Fruit fly (Drosophila melanogaster) whole organism, embryonic: ENCODE data around the gene CAH16.

Source experiments
- Asciz ChIP-seq: fragments of 200-800 bp; sonication (Bioruptor generic); optimal IDR thresholded peaks from 2 replicates; lab custom pipeline; 2017; ENCODE audit warnings: missing biosample characterization, mild to moderate bottlenecking, missing genetic modification characterization, missing genetic modification reagents
- CG10209 ChIP-seq: fragments of 200-800 bp; sonication (Bioruptor generic); optimal IDR thresholded peaks from 3 replicates; lab custom pipeline; 2017; ENCODE audit warnings: missing biosample characterization, mild to moderate bottlenecking, missing genetic modification characterization, missing genetic modification reagents
- CG1024 ChIP-seq: fragments of 200-800 bp; sonication (Bioruptor generic); IDR thresholded peaks from 2 replicates; pipeline ENCODE4 v1.3.6; 2022; ENCODE audit warnings: missing biosample characterization, missing genetic modification characterization
- CG10431 ChIP-seq: fragments of 200-800 bp; sonication (Bioruptor generic); optimal IDR thresholded peaks from 3 replicates; lab custom pipeline; 2018; ENCODE audit warnings: missing biosample characterization, mild to moderate bottlenecking, missing genetic modification characterization
- CG11504 ChIP-seq: fragments of 200-800 bp; sonication (Bioruptor generic); optimal IDR thresholded peaks from 3 replicates; lab custom pipeline; 2019; ENCODE audit warnings: missing biosample characterization, mild to moderate bottlenecking, missing genetic modification characterization, moderate library complexity
- CG2678 ChIP-seq: fragments of 200-800 bp; sonication (Bioruptor generic); optimal IDR thresholded peaks from 3 replicates; lab custom pipeline; 2019; ENCODE audit warnings: missing biosample characterization, mild to moderate bottlenecking, missing genetic modification characterization, moderate library complexity
- CG3065 ChIP-seq: fragments of 200-800 bp; sonication (Bioruptor generic); optimal IDR thresholded peaks from 2 replicates; lab custom pipeline; 2016; ENCODE audit warnings: missing biosample characterization, missing genetic modification characterization
- CG31224 ChIP-seq: fragments of 200-800 bp; sonication (Bioruptor generic); IDR thresholded peaks from 2 replicates; pipeline ENCODE4 v1.3.6; 2022; ENCODE audit warnings: missing biosample characterization, missing genetic modification characterization
- CG31365 ChIP-seq: fragments of 200-800 bp; sonication (Bioruptor generic); optimal IDR thresholded peaks from 2 replicates; lab custom pipeline; 2018; ENCODE audit warnings: missing biosample characterization, mild to moderate bottlenecking, missing genetic modification characterization
- CG33213 ChIP-seq: fragments of 200-800 bp; sonication (Bioruptor generic); optimal IDR thresholded peaks from 3 replicates; lab custom pipeline; 2016; ENCODE audit warnings: missing biosample characterization, missing genetic modification characterization
- CG3726 ChIP-seq: fragments of 200-800 bp; sonication (Bioruptor generic); IDR thresholded peaks from 3 replicates; pipeline ENCODE4, ENCODE4 v1.3.6; 2022; ENCODE audit warnings: missing biosample characterization, missing genetic modification characterization
- CG3995 ChIP-seq: fragments of 200-800 bp; sonication (Bioruptor generic); optimal IDR thresholded peaks from 3 replicates; lab custom pipeline; 2016; ENCODE audit warnings: missing biosample characterization, missing genetic modification characterization
- CG42726 ChIP-seq: fragments of 200-800 bp; sonication (Bioruptor generic); IDR thresholded peaks from 2 replicates; pipeline ENCODE4 v1.3.6; 2022; ENCODE audit warnings: missing biosample characterization, missing genetic modification characterization; ENCODE audit not compliant: partially characterized antibody
- CG5245 ChIP-seq: fragments of 200-800 bp; sonication (Bioruptor generic); optimal IDR thresholded peaks from 3 replicates; lab custom pipeline; 2016; ENCODE audit warnings: missing biosample characterization, missing genetic modification characterization
- CG6254 ChIP-seq: fragments of 200-800 bp; sonication (Bioruptor generic); optimal IDR thresholded peaks from 3 replicates; lab custom pipeline; 2017; ENCODE audit warnings: mild to moderate bottlenecking, missing biosample characterization, missing genetic modification reagents, missing genetic modification characterization
- CG6689 ChIP-seq: fragments of 200-800 bp; sonication (Bioruptor generic); IDR thresholded peaks from 2 replicates; pipeline ENCODE4 v1.3.6; 2022; ENCODE audit warnings: missing biosample characterization, missing genetic modification characterization
- CG8290 ChIP-seq, 3 experiments: fragments of 200-800 bp; sonication (Bioruptor generic); optimal IDR thresholded peaks; 2 replicates each; lab custom pipeline; 2016 to 2019; ENCODE audit warnings: missing biosample characterization in 3 of 3, missing genetic modification characterization in 3 of 3, mild to moderate bottlenecking in 2 of 3, moderate library complexity in 1 of 3
- CG8359 ChIP-seq: fragments of 200-800 bp; sonication (Bioruptor generic); optimal IDR thresholded peaks from 2 replicates; lab custom pipeline; 2017; ENCODE audit warnings: missing biosample characterization, mild to moderate bottlenecking, missing genetic modification characterization, borderline replicate concordance
- CG9727 ChIP-seq: fragments of 200-800 bp; sonication (Bioruptor generic); optimal IDR thresholded peaks from 3 replicates; lab custom pipeline; 2017; ENCODE audit warnings: missing biosample characterization, mild to moderate bottlenecking, missing genetic modification characterization
- CG9797 ChIP-seq: fragments of 200-800 bp; sonication (Bioruptor generic); optimal IDR thresholded peaks from 3 replicates; lab custom pipeline; 2018; ENCODE audit warnings: missing biosample characterization, mild to moderate bottlenecking, missing genetic modification characterization
- CG9817 ChIP-seq: fragments of 200-800 bp; sonication (Bioruptor generic); optimal IDR thresholded peaks from 2 replicates; lab custom pipeline; 2018; ENCODE audit warnings: missing biosample characterization, mild to moderate bottlenecking, missing genetic modification characterization, moderate library complexity
- Chrac-16 ChIP-seq: fragments of 200-800 bp; sonication (Bioruptor generic); optimal IDR thresholded peaks from 3 replicates; lab custom pipeline; 2016; ENCODE audit warnings: missing biosample characterization, missing genetic modification characterization
- Deaf1 ChIP-seq: fragments of 200-800 bp; optimal IDR thresholded peaks from 3 replicates; lab custom pipeline; 2019; ENCODE audit warnings: missing biosample characterization, mild to moderate bottlenecking, missing genetic modification characterization, moderate library complexity
- Hr3 ChIP-seq: fragments of 200-800 bp; sonication (Bioruptor generic); optimal IDR thresholded peaks from 3 replicates; lab custom pipeline; 2016; ENCODE audit warnings: missing biosample characterization, missing genetic modification characterization
- NFAT ChIP-seq: fragments of 200-800 bp; sonication (Bioruptor generic); IDR thresholded peaks from 2 replicates; pipeline ENCODE4 v1.3.6; 2022; ENCODE audit warnings: missing biosample characterization, missing genetic modification characterization
- Oli ChIP-seq: fragments of 200-800 bp; sonication (Bioruptor generic); optimal IDR thresholded peaks from 2 replicates; lab custom pipeline; 2018; ENCODE audit warnings: missing biosample characterization, mild to moderate bottlenecking, missing genetic modification characterization, moderate library complexity
- PHDP ChIP-seq: fragments of 200-800 bp; sonication (Bioruptor generic); optimal IDR thresholded peaks from 3 replicates; lab custom pipeline; 2018; ENCODE audit warnings: missing biosample characterization, mild to moderate bottlenecking, missing genetic modification characterization, moderate library complexity
- Pdp1 ChIP-seq, 2 experiments: fragments of 200-800 bp; sonication (Bioruptor generic); optimal IDR thresholded peaks; 3 replicates each; lab custom pipeline; 2016; ENCODE audit warnings: missing biosample characterization in 2 of 2, missing genetic modification characterization in 2 of 2, mild to moderate bottlenecking in 1 of 2, moderate library complexity in 1 of 2
- Rx ChIP-seq: fragments of 200-800 bp; sonication (Bioruptor generic); IDR thresholded peaks from 2 replicates; pipeline ENCODE4 v1.3.6; 2022; ENCODE audit warnings: missing biosample characterization, missing genetic modification characterization
- Tbp ChIP-seq: fragments of >200 bp; optimal IDR thresholded peaks from 2 replicates; lab custom pipeline; 2018; ENCODE audit warnings: missing biosample characterization, missing genetic modification characterization
- YL-1 ChIP-seq: fragments of 200-800 bp; sonication (Bioruptor generic); optimal IDR thresholded peaks from 3 replicates; lab custom pipeline; 2017; ENCODE audit warnings: missing biosample characterization, mild to moderate bottlenecking, missing genetic modification characterization
- ab ChIP-seq: fragments of 200-800 bp; sonication (Bioruptor generic); optimal IDR thresholded peaks from 2 replicates; lab custom pipeline; 2016; ENCODE audit warnings: missing biosample characterization, missing genetic modification characterization
- cato ChIP-seq: fragments of 200-800 bp; sonication (Bioruptor generic); optimal IDR thresholded peaks from 2 replicates; lab custom pipeline; 2016; ENCODE audit warnings: missing biosample characterization, missing genetic modification characterization, borderline replicate concordance
- caup ChIP-seq: fragments of 200-800 bp; sonication (Bioruptor generic); optimal IDR thresholded peaks from 3 replicates; lab custom pipeline; 2017; ENCODE audit warnings: missing biosample characterization, mild to moderate bottlenecking, missing genetic modification characterization, moderate library complexity; ENCODE audit not compliant: severe bottlenecking
- chm ChIP-seq: fragments of 200-800 bp; sonication (Bioruptor generic); IDR thresholded peaks from 2 replicates; pipeline ENCODE4 v1.3.6; 2022; ENCODE audit warnings: missing biosample characterization, missing genetic modification characterization
- chn ChIP-seq: fragments of 200-800 bp; sonication (Bioruptor generic); optimal IDR thresholded peaks from 2 replicates; lab custom pipeline; 2016; ENCODE audit warnings: missing biosample characterization, missing genetic modification characterization
- crol ChIP-seq: fragments of 200-800 bp; sonication (Bioruptor generic); IDR thresholded peaks from 2 replicates; pipeline ENCODE4 v1.3.6; 2022; ENCODE audit warnings: missing biosample characterization, missing genetic modification characterization
- cwo ChIP-seq: fragments of 200-800 bp; sonication (Bioruptor generic); optimal IDR thresholded peaks from 3 replicates; lab custom pipeline; 2017; ENCODE audit warnings: missing biosample characterization, missing genetic modification characterization, mild to moderate bottlenecking, moderate library complexity, missing genetic modification reagents
- dimm ChIP-seq: fragments of 200-800 bp; sonication (Bioruptor generic); IDR thresholded peaks from 2 replicates; pipeline ENCODE4 v1.3.6; 2022; ENCODE audit warnings: missing biosample characterization, missing genetic modification characterization
- fd102C ChIP-seq: fragments of 200-800 bp; sonication (Bioruptor generic); optimal IDR thresholded peaks from 2 replicates; lab custom pipeline; 2018; ENCODE audit warnings: missing biosample characterization, mild to moderate bottlenecking, missing genetic modification characterization, moderate library complexity
- gce ChIP-seq: fragments of 200-800 bp; sonication (Bioruptor generic); IDR thresholded peaks from 3 replicates; pipeline ENCODE4 v1.3.6; 2022; ENCODE audit warnings: missing biosample characterization, missing genetic modification characterization
- p53 ChIP-seq: fragments of 200-800 bp; sonication (Bioruptor generic); optimal IDR thresholded peaks from 2 replicates; lab custom pipeline; 2016; ENCODE audit warnings: missing biosample characterization, missing genetic modification characterization
- prd ChIP-seq, 3 experiments: fragments of >200 bp in 2 of 3; fragments of 200-800 bp in 1 of 3; sonication (Bioruptor generic) in 1 of 3; optimal IDR thresholded peaks in 2 of 3; IDR thresholded peaks in 1 of 3; 2 replicates in 2 of 3; 3 replicates in 1 of 3; pipeline versions ENCODE4 v1.3.6 to Lab custom; 2017 to 2022; ENCODE audit warnings: missing biosample characterization in 1 of 3, missing genetic modification characterization in 1 of 3
- sisA ChIP-seq: fragments of 200-800 bp; sonication (Bioruptor generic); IDR thresholded peaks from 2 replicates; pipeline ENCODE4 v1.3.6; 2022; ENCODE audit warnings: missing biosample characterization, missing genetic modification characterization
- tin ChIP-seq: fragments of 200-800 bp; sonication (Bioruptor generic); optimal IDR thresholded peaks from 3 replicates; lab custom pipeline; 2016; ENCODE audit warnings: missing biosample characterization, missing genetic modification characterization
- tup ChIP-seq: fragments of 200-800 bp; sonication (Bioruptor generic); optimal IDR thresholded peaks from 2 replicates; lab custom pipeline; 2016; ENCODE audit warnings: missing biosample characterization, mild to moderate bottlenecking, missing genetic modification characterization, moderate library complexity
- tx ChIP-seq: fragments of 200-800 bp; sonication (Bioruptor generic); optimal IDR thresholded peaks from 2 replicates; lab custom pipeline; 2016; ENCODE audit warnings: missing biosample characterization, missing genetic modification characterization
- zen ChIP-seq: fragments of 200-800 bp; sonication (Bioruptor generic); optimal IDR thresholded peaks from 3 replicates; lab custom pipeline; 2018; ENCODE audit warnings: missing biosample characterization, mild to moderate bottlenecking, missing genetic modification characterization, moderate library complexity

CAH16 gene

dm6 chr3R:31247281-31247995 lies 12.6 kb upstream of the CAH16 start (continued):
- peak; percentile 56 to 82 for TF ChIP-seq Pdp1 (GFP tag; optimal IDR thresholded peaks at IDR 0.05; lab: Kevin White, UChicago)
- TF ChIP-seq PHDP (tag; lab: Kevin White, UChicago) = peak; percentile 67
- no peak for TF ChIP-seq prd (optimal IDR thresholded peaks at IDR 0.05; lab: Kevin White, UChicago)
- peak; percentile 79 for TF ChIP-seq prd (GFP tag; IDR thresholded peaks at IDR 0.05; lab: Robert Waterston, UW)
- peak; percentile 26 for TF ChIP-seq Hr3 (GFP tag; lab: Kevin White, UChicago)
- TF ChIP-seq fd102C (GFP tag; lab: Kevin White, UChicago) = no peak
- TF ChIP-seq CG9797 (GFP tag; lab: Kevin White, UChicago) = no peak
- peak; percentile 1 for TF ChIP-seq ab (GFP tag; lab: Kevin White, UChicago)
- no peak for TF ChIP-seq Tbp (GFP tag; lab: Kevin White, UChicago)
- TF ChIP-seq gce (GFP tag; lab: Robert Waterston, UW) = peak; percentile 72; the same call in 2 of the 3 replicates
- peak; percentile 38 for TF ChIP-seq cwo
- no peak for TF ChIP-seq YL-1 (GFP tag; lab: Kevin White, UChicago)
- TF ChIP-seq CG2678 = peak; percentile 88
- TF ChIP-seq CG1024 (GFP tag; lab: Robert Waterston, UW) = peak; percentile 44
- no peak for TF ChIP-seq CG31224
- peak; percentile 46 for TF ChIP-seq caup (GFP tag; lab: Kevin White, UChicago)
- TF ChIP-seq tup (GFP tag; lab: Kevin White, UChicago) = peak; percentile 1
- peak; percentile 36 for TF ChIP-seq Chrac-16 (GFP tag; lab: Kevin White, UChicago)
- peak; percentile 47 for TF ChIP-seq Deaf1 (tag; lab: Kevin White, UChicago)
- TF ChIP-seq sisA (GFP tag; lab: Robert Waterston, UW) = peak; percentile 85
- TF ChIP-seq CG3995 (GFP tag; lab: Kevin White, UChicago) = no peak
- peak; percentile 58 for TF ChIP-seq dimm (GFP tag; lab: Robert Waterston, UW)
- TF ChIP-seq CG10209 (GFP tag; lab: Kevin White, UChicago) = peak; percentile 65
- peak; percentile 89 for TF ChIP-seq CG11504 (tag; lab: Kevin White, UChicago)
- TF ChIP-seq CG6689 (GFP tag; lab: Robert Waterston, UW) = peak; percentile 81
- peak; percentile 75 for TF ChIP-seq tin (GFP tag; lab: Kevin White, UChicago)
- peak; percentile 82 for TF ChIP-seq Oli (tag; lab: Kevin White, UChicago)
- peak; percentile 40 for TF ChIP-seq CG10431 (GFP tag; lab: Kevin White, UChicago)
- TF ChIP-seq Rx = peak; percentile 81
- TF ChIP-seq CG8359 (GFP tag; lab: Kevin White, UChicago) = peak; percentile 44
- TF ChIP-seq CG3065 (GFP tag; lab: Kevin White, UChicago) = no peak
- TF ChIP-seq CG8290 (GFP tag; optimal IDR thresholded peaks at IDR 0.05; lab: Kevin White, UChicago) = no peak
- TF ChIP-seq CG8290 (tag; optimal IDR thresholded peaks at IDR 0.05; lab: Kevin White, UChicago) = peak in 1 of 2 experiments; percentile 63
- peak; percentile 38 for TF ChIP-seq chn
- peak; percentile 54; the same call in 1 of the 3 replicates for TF ChIP-seq CG3726 (GFP tag; lab: Robert Waterston, UW)
- TF ChIP-seq tx = peak; percentile 17
- peak; percentile 48 for TF ChIP-seq cato (GFP tag; lab: Kevin White, UChicago)
- no peak for TF ChIP-seq crol (GFP tag; lab: Robert Waterston, UW)
- no peak for TF ChIP-seq p53 (GFP tag; lab: Kevin White, UChicago)
- TF ChIP-seq CG42726 (GFP tag; lab: Robert Waterston, UW) = no peak
- TF ChIP-seq NFAT = peak; percentile 29; the same call in 1 of the 2 replicates
- TF ChIP-seq CG33213 (GFP tag; lab: Kevin White, UChicago) = peak; percentile 29
- TF ChIP-seq zen (tag; lab: Kevin White, UChicago) = no peak
- TF ChIP-seq CG5245 (GFP tag; lab: Kevin White, UChicago) = peak; percentile 76
- no peak for TF ChIP-seq CG9727 (GFP tag; lab: Kevin White, UChicago)
- peak; percentile 56 for TF ChIP-seq CG9817 (tag; lab: Kevin White, UChicago)
- peak; percentile 62 for TF ChIP-seq Asciz (GFP tag; lab: Kevin White, UChicago)
- peak; percentile 62 for TF ChIP-seq CG6254 (GFP tag; lab: Kevin White, UChicago)
- peak; percentile 66 for TF ChIP-seq chm
- TF ChIP-seq CG31365 (tag; lab: Kevin White, UChicago) = peak; percentile 40
